Fruit fly (Drosophila melanogaster): ENCODE data around the gene CG9391.
A peak's percentile ranks its signal among the peaks of the same experiment; 100 is the strongest.

Gene CG9391

DNA sequence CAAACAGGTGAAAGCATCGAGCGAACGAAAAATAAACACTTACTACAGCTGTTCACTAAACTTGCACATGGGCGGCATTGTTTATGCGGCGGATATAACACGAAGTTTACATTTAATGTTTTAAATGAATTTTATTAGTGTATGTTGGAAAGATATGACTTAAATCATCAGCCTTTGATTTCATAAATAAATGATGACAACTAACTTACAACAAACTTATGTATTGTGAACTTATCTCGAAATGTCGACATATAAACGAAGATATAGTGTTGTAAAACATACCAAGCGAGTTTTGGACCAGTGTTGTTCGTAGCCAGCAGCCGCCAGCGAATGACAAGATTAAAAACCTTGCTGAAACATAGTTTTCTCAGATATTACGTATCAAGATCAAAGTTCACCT, 36.3 kb upstream of the CG9391 start, which contains the start of the genes CG11309 and CG7632 (continued):
- TF ChIP-seq spab (GFP tag; optimal IDR thresholded peaks at IDR 0.05) (peak; percentile 99), Met (GFP tag; optimal IDR thresholded peaks at IDR 0.05) (peak; percentile 99), Eip78C (GFP tag) (peak; percentile 100), achi (GFP tag; optimal IDR thresholded peaks at IDR 0.05) (peak; percentile 99), CG34406 (GFP tag; optimal IDR thresholded peaks at IDR 0.05) (peak; percentile 100), Sox15 (GFP tag; optimal IDR thresholded peaks at IDR 0.05) (peak; percentile 97), CG6276 (GFP tag; optimal IDR thresholded peaks at IDR 0.05) (peak; percentile 97), CG6808 (GFP tag; optimal IDR thresholded peaks at IDR 0.05) (peak; percentile 99), svp (GFP tag) (peak; percentile 100), CG6163 (GFP tag; IDR thresholded peaks at IDR 0.05) (peak; percentile 100), dac (GFP tag; optimal IDR thresholded peaks at IDR 0.05) (peak; percentile 98), vri (GFP tag; optimal IDR thresholded peaks at IDR 0.05) (peak; percentile 99), dsx (GFP tag; optimal IDR thresholded peaks at IDR 0.05; ENCODE audit: poor library complexity, severe bottlenecking) (peak; percentile 99), CG7368 (GFP tag; optimal IDR thresholded peaks at IDR 0.05) (peak; percentile 99), Ets21C (GFP tag; optimal IDR thresholded peaks at IDR 0.05) (peak; percentile 98), salr (GFP tag; optimal IDR thresholded peaks at IDR 0.05) (peak; percentile 99), Blimp-1 (GFP tag; optimal IDR thresholded peaks at IDR 0.05) (peak; percentile 97), fd85E (GFP tag; optimal IDR thresholded peaks at IDR 0.05) (peak; percentile 97), CG10631 (GFP tag; optimal IDR thresholded peaks at IDR 0.05) (peak; percentile 99), CG3032 (tag; optimal IDR thresholded peaks at IDR 0.05) (peak; percentile 100), CG6792 (GFP tag; optimal IDR thresholded peaks at IDR 0.05) (peak; percentile 99), cyc (GFP tag; optimal IDR thresholded peaks at IDR 0.05) (peak; percentile 99), CG1621 (tag; optimal IDR thresholded peaks at IDR 0.05) (peak; percentile 99)

DNA sequence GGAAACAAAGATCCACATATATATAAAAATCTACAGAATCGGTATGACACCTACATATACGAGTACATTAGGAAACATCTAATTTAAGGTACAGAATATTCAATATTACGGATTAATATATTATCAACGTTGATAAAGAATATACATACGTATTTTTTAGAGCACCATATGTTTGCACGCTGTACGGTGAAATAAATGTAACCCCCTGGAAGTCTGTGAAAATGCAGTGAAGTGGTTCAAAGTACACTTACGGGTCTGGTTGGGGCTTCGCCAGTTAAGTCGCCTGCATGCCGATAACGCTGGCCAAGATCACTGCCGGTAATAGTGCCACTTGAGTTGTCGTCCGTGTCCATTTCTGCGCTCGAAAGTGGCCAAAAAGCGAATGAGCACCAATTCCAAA, 35.5 kb upstream of the CG9391 start:
- no peak for TF ChIP-seq Sox14 (GFP tag; optimal IDR thresholded peaks at IDR 0.05)
- TF ChIP-seq CG1621 (tag; optimal IDR thresholded peaks at IDR 0.05) = no peak

DNA sequence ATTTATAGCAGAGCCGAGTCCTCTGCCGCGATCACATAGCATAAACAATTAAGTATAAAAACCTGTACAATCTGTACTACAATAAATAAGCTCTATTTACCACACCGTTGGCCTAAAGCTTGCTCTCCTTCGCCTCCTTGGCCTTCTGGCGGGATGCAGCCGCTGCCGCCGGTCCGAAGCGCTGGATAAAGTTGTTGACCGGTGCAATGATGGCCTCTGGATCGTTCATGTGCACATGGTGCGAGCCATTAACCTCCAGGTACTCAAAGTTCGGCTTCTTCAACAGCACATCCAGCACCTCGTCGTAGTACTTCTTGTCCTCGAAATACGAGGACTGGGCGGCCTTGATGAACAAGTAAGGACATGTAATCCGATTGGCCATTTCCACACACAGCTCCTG, 34.4 kb upstream of the CG9391 start:
- TF ChIP-seq CG3919 (GFP tag; optimal IDR thresholded peaks at IDR 0.05) = no peak
- TF ChIP-seq Eip75B (GFP tag; optimal IDR thresholded peaks at IDR 0.05) = no peak
- TF ChIP-seq CG32006 (GFP tag; optimal IDR thresholded peaks at IDR 0.05) = no peak
- TF ChIP-seq CG8119 (GFP tag; IDR thresholded peaks at IDR 0.05) = no peak
- TF ChIP-seq Eip93F (GFP tag; optimal IDR thresholded peaks at IDR 0.05) = no peak
- no peak for TF ChIP-seq fd85E (GFP tag; optimal IDR thresholded peaks at IDR 0.05)
- TF ChIP-seq CG34406 (GFP tag; optimal IDR thresholded peaks at IDR 0.05) = no peak
- no peak for TF ChIP-seq OdsH (GFP tag; optimal IDR thresholded peaks at IDR 0.05)
- TF ChIP-seq Ets21C (GFP tag; optimal IDR thresholded peaks at IDR 0.05) = no peak
- no peak for TF ChIP-seq Gug (GFP tag; IDR thresholded peaks at IDR 0.05)
- TF ChIP-seq CG3032 (tag; optimal IDR thresholded peaks at IDR 0.05) = no peak
- TF ChIP-seq Blimp-1 (GFP tag; optimal IDR thresholded peaks at IDR 0.05) = no peak
- TF ChIP-seq Hr38 (GFP tag; optimal IDR thresholded peaks at IDR 0.05) = no peak
- no peak for TF ChIP-seq fkh (GFP tag; optimal IDR thresholded peaks at IDR 0.05)
- TF ChIP-seq CG6854 (GFP tag; optimal IDR thresholded peaks at IDR 0.05) = no peak
- no peak for TF ChIP-seq Smox (GFP tag; optimal IDR thresholded peaks at IDR 0.05)
- no peak for TF ChIP-seq eg (GFP tag; IDR thresholded peaks at IDR 0.05)

DNA sequence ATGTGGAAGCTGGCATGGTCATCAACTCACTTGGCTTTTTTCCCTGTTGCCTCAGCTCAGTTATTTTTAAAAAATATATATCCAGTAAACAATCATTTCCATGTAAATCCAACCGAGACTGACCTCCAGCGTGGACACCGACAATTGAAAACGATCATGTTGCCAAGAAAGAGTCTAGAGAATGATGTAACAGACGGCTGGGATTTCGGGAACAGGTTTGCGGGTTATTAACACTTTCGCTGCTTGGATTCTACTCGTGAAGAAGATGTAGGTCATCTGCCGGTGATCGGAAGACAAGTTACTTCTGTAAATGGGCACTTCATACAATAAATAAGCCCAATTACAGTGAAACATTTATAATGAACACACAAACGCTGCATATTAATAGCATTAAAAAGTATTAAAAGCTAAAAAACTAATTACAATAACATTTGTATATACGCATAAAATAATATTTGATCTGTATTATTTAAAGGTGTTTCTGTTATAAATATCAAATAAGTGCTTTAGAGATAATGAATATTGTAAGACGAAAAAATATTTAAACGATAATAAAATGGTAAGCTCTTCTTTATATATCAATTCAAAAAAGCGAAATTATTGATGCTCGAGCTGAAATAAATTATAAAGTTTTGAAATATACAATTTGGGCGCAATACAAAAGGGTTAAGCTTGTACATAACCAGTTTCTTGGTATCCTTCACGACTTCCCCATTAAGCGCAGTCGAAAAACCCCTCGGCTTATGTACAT, 33.8 kb upstream of the CG9391 start:
- TF ChIP-seq CG3919 (GFP tag; optimal IDR thresholded peaks at IDR 0.05) = peak; percentile 31
- no peak for TF ChIP-seq CG6276 (GFP tag; optimal IDR thresholded peaks at IDR 0.05)
- no peak for TF ChIP-seq ss (GFP tag; optimal IDR thresholded peaks at IDR 0.05)
- peak; percentile 38 for TF ChIP-seq Ets96B (tag; optimal IDR thresholded peaks at IDR 0.05)
- no peak for TF ChIP-seq salr (GFP tag; optimal IDR thresholded peaks at IDR 0.05)
- no peak for TF ChIP-seq Sox14 (GFP tag; optimal IDR thresholded peaks at IDR 0.05)
- no peak for TF ChIP-seq CG8319 (GFP tag; optimal IDR thresholded peaks at IDR 0.05)
- no peak for TF ChIP-seq OdsH (GFP tag; optimal IDR thresholded peaks at IDR 0.05)
- TF ChIP-seq CG3032 (tag; optimal IDR thresholded peaks at IDR 0.05) = peak; percentile 45
- no peak for TF ChIP-seq svp (GFP tag)
- TF ChIP-seq CG8632 (GFP tag; optimal IDR thresholded peaks at IDR 0.05) = peak; percentile 18
- no peak for TF ChIP-seq Eip75B (GFP tag; optimal IDR thresholded peaks at IDR 0.05)
- TF ChIP-seq Lpt (GFP tag; optimal IDR thresholded peaks at IDR 0.05) = no peak
- TF ChIP-seq CG6163 (GFP tag; IDR thresholded peaks at IDR 0.05) = no peak
- TF ChIP-seq CG1621 (tag; optimal IDR thresholded peaks at IDR 0.05) = no peak
- no peak for TF ChIP-seq achi (GFP tag; optimal IDR thresholded peaks at IDR 0.05)
- no peak for TF ChIP-seq fd59A (GFP tag; optimal IDR thresholded peaks at IDR 0.05)
- TF ChIP-seq CG10669 (GFP tag; optimal IDR thresholded peaks at IDR 0.05) = peak; percentile 3
- no peak for TF ChIP-seq CG4318 (GFP tag; optimal IDR thresholded peaks at IDR 0.05)
- TF ChIP-seq CG11294 (GFP tag; IDR thresholded peaks at IDR 0.05) = no peak

Measured in whole organism, prepupa.